Fruit fly (Drosophila melanogaster): ENCODE measurements around the gene CG31368.

- no peak for TF ChIP-seq Ets97D (GFP tag; optimal IDR thresholded peaks at IDR 0.05)
- TF ChIP-seq bowl (GFP tag; IDR thresholded peaks at IDR 0.05) = no peak; the same call in 1 of the 2 replicates
- TF ChIP-seq unc-4 (GFP tag; IDR thresholded peaks at IDR 0.05; ENCODE audit: partially characterized antibody) = no peak
- TF ChIP-seq zfh1 (GFP tag; IDR thresholded peaks at IDR 0.05) = no peak
- no peak for TF ChIP-seq CG12236 (GFP tag; optimal IDR thresholded peaks at IDR 0.05)
- TF ChIP-seq CG3281 (GFP tag; optimal IDR thresholded peaks at IDR 0.05) = no peak
- no peak for TF ChIP-seq emc (GFP tag; optimal IDR thresholded peaks at IDR 0.05)
- TF ChIP-seq CG17568 (GFP tag; optimal IDR thresholded peaks at IDR 0.05) = no peak
- no peak for TF ChIP-seq fu2 (GFP tag; optimal IDR thresholded peaks at IDR 0.05)
- TF ChIP-seq org-1 (GFP tag; optimal IDR thresholded peaks at IDR 0.05) = no peak
- TF ChIP-seq psq (GFP tag; optimal IDR thresholded peaks at IDR 0.05) = no peak
- TF ChIP-seq ssp (GFP tag; IDR thresholded peaks at IDR 0.05) = no peak
- TF ChIP-seq lab (GFP tag; optimal IDR thresholded peaks at IDR 0.05) = no peak
- no peak for TF ChIP-seq salm (tag; optimal IDR thresholded peaks at IDR 0.05)
These were observed 14.0 kb upstream of the CG31368 start for dm6 chr3R:11868562-11868961.

Data from whole organism, embryonic.